Worm (Caenorhabditis elegans) whole organism, L4 larva: ENCODE results near the gene Y5H2A.1.

Source experiments
- F44E2.7 ChIP-seq: fragments of 200-800 bp; sonication (Bioruptor generic); IDR thresholded peaks from 2 replicates; pipeline ENCODE4 v2.1.2; 2022; ENCODE audit warnings: missing genetic modification characterization, missing compliant biosample characterization
- T20F7.1 ChIP-seq: fragments of 200-800 bp; sonication (Bioruptor generic); optimal IDR thresholded peaks from 2 replicates; lab custom pipeline; 2018; ENCODE audit warnings: mild to moderate bottlenecking, missing genetic modification characterization, missing compliant biosample characterization
- Y48G9A.11 ChIP-seq: fragments of 200-800 bp; sonication (Bioruptor generic); IDR thresholded peaks from 2 replicates; pipeline ENCODE4 v1.3.6; 2022; ENCODE audit warnings: missing genetic modification reagents, missing genetic modification characterization, missing compliant biosample characterization
- Y5F2A.4 ChIP-seq: fragments of 200-800 bp; sonication (Bioruptor generic); optimal IDR thresholded peaks from 2 replicates; lab custom pipeline; 2018; ENCODE audit warnings: mild to moderate bottlenecking, missing genetic modification characterization, missing compliant biosample characterization
- aha-1 ChIP-seq: fragments of 150-350 bp; peaks from one replicate; lab custom pipeline; 2014; ENCODE audit warnings: missing biosample characterization, missing genetic modification characterization
- ama-1 ChIP-seq: fragments of 150-350 bp; optimal IDR thresholded peaks from 2 replicates; lab custom pipeline; 2014; ENCODE audit warnings: inconsistent platforms, mixed read lengths
- ceh-28 ChIP-seq: fragments of 150-350 bp; optimal IDR thresholded peaks from 2 replicates; lab custom pipeline; 2014; ENCODE audit warnings: missing biosample characterization, missing genetic modification reagents, missing genetic modification characterization
- ceh-32 ChIP-seq: sonication (generic microtip); optimal IDR thresholded peaks from 2 replicates; lab custom pipeline; 2016; ENCODE audit warnings: mild to moderate bottlenecking, missing genetic modification characterization, missing compliant biosample characterization; ENCODE audit not compliant: poor library complexity
- ces-1 ChIP-seq: fragments of 150-350 bp; sonication (generic microtip); optimal IDR thresholded peaks from 4 replicates; lab custom pipeline; 2014; ENCODE audit warnings: missing biosample characterization, missing genetic modification reagents, missing genetic modification characterization
- daf-12 ChIP-seq: fragments of 150-350 bp; optimal IDR thresholded peaks from 2 replicates; lab custom pipeline; 2014; ENCODE audit warnings: missing biosample characterization, missing genetic modification reagents, missing genetic modification characterization
- daf-16 ChIP-seq, 3 experiments: sonication (generic microtip); optimal IDR thresholded peaks; 2 replicates each; lab custom pipeline; 2016 to 2017; ENCODE audit warnings: missing genetic modification characterization in 3 of 3, missing genetic modification reagents in 3 of 3, mild to moderate bottlenecking in 2 of 3, missing compliant biosample characterization in 2 of 3, missing biosample characterization in 1 of 3, moderate library complexity in 1 of 3
- daf-19 ChIP-seq: fragments of 200-800 bp; sonication (Bioruptor generic); conservative IDR thresholded peaks from 2 replicates; pipeline ENCODE4 v1.3.6; 2022; ENCODE audit warnings: missing genetic modification characterization, missing compliant biosample characterization
- daf-8 ChIP-seq: fragments of 200-800 bp; sonication (Bioruptor generic); IDR thresholded peaks from 2 replicates; pipeline ENCODE4 v1.3.6; 2022; ENCODE audit warnings: missing genetic modification characterization, missing compliant biosample characterization
- dmd-6 ChIP-seq: fragments of 200-800 bp; sonication (Bioruptor generic); IDR thresholded peaks from 2 replicates; pipeline ENCODE4 v1.3.6; 2022; ENCODE audit warnings: missing genetic modification reagents, missing genetic modification characterization, missing compliant biosample characterization
- dpl-1 ChIP-seq: fragments of 150-350 bp; optimal IDR thresholded peaks from 2 replicates; lab custom pipeline; 2014; ENCODE audit warnings: missing biosample characterization, missing genetic modification reagents, missing genetic modification characterization
- dve-1 ChIP-seq: sonication (generic microtip); optimal IDR thresholded peaks from 2 replicates; lab custom pipeline; 2017; ENCODE audit warnings: antibody characterized with exemption, mild to moderate bottlenecking, missing genetic modification characterization, missing compliant biosample characterization; ENCODE audit not compliant: insufficient read depth
- egl-43 ChIP-seq: fragments of 200-800 bp; sonication (Bioruptor generic); IDR thresholded peaks from 2 replicates; pipeline ENCODE4 v1.3.6; 2022; ENCODE audit warnings: missing genetic modification reagents, missing genetic modification characterization, missing compliant biosample characterization
- hif-1 ChIP-seq, 2 experiments: sonication (generic microtip); optimal IDR thresholded peaks; 2 replicates each; lab custom pipeline; 2016 to 2017; ENCODE audit warnings: missing compliant biosample characterization in 2 of 2, missing genetic modification characterization in 2 of 2, missing genetic modification reagents in 2 of 2, missing genotype in 2 of 2, mild to moderate bottlenecking in 1 of 2
- hlh-11 ChIP-seq: fragments of 200-800 bp; sonication (Bioruptor generic); optimal IDR thresholded peaks from 2 replicates; lab custom pipeline; 2018; ENCODE audit warnings: mild to moderate bottlenecking, missing genetic modification characterization, missing compliant biosample characterization
- hlh-30 ChIP-seq: sonication (generic microtip); optimal IDR thresholded peaks from 2 replicates; lab custom pipeline; 2017; ENCODE audit warnings: antibody characterized with exemption, mild to moderate bottlenecking, missing genetic modification characterization, missing compliant biosample characterization; ENCODE audit not compliant: insufficient read depth
- lin-13 ChIP-seq: fragments of 150-350 bp; optimal IDR thresholded peaks from 2 replicates; lab custom pipeline; 2014; ENCODE audit warnings: missing biosample characterization, missing genetic modification reagents, missing genetic modification characterization
- lin-38 ChIP-seq: fragments of 200-800 bp; sonication (Bioruptor generic); IDR thresholded peaks from 2 replicates; pipeline ENCODE4 v1.3.6; 2022; ENCODE audit warnings: missing genetic modification reagents, missing genetic modification characterization, missing compliant biosample characterization
- lir-3 ChIP-seq: sonication (generic microtip); optimal IDR thresholded peaks from 2 replicates; lab custom pipeline; 2016; ENCODE audit warnings: mild to moderate bottlenecking, missing genetic modification characterization, missing compliant biosample characterization
- mep-1 ChIP-seq: fragments of 150-350 bp; sonication (generic microtip); optimal IDR thresholded peaks from 3 replicates; lab custom pipeline; 2014; ENCODE audit warnings: missing biosample characterization, missing genetic modification characterization
- mxl-2 ChIP-seq: fragments of 200-800 bp; sonication (Bioruptor generic); conservative IDR thresholded peaks from 2 replicates; pipeline ENCODE4 v1.3.6; 2022; ENCODE audit warnings: missing genetic modification reagents, missing genetic modification characterization, missing compliant biosample characterization
- mxl-3 ChIP-seq: fragments of 200-800 bp; sonication (Bioruptor generic); optimal IDR thresholded peaks from 2 replicates; lab custom pipeline; 2018; ENCODE audit warnings: mild to moderate bottlenecking, missing genetic modification characterization, missing compliant biosample characterization
- nhr-102 ChIP-seq: sonication (generic microtip); optimal IDR thresholded peaks from 2 replicates; lab custom pipeline; 2016; ENCODE audit warnings: mild to moderate bottlenecking, missing genetic modification characterization, moderate library complexity, missing compliant biosample characterization
- nhr-11 ChIP-seq: fragments of 150-350 bp; optimal IDR thresholded peaks from 2 replicates; lab custom pipeline; 2014; ENCODE audit warnings: missing biosample characterization, missing genetic modification characterization
- nhr-111 ChIP-seq: fragments of 200-800 bp; sonication (Bioruptor generic); optimal IDR thresholded peaks from 2 replicates; lab custom pipeline; 2018; ENCODE audit warnings: mild to moderate bottlenecking, missing genetic modification characterization, missing compliant biosample characterization
- nhr-237 ChIP-seq: sonication (generic microtip); optimal IDR thresholded peaks from 2 replicates; lab custom pipeline; 2017; ENCODE audit warnings: missing biosample characterization, missing genetic modification characterization
- nhr-28 ChIP-seq: fragments of 150-350 bp; optimal IDR thresholded peaks from 2 replicates; lab custom pipeline; 2014; ENCODE audit warnings: missing biosample characterization, missing genetic modification characterization
- nhr-42 ChIP-seq: fragments of 200-800 bp; sonication (Bioruptor generic); IDR thresholded peaks from 2 replicates; pipeline ENCODE4 v1.3.6; 2022; ENCODE audit warnings: missing genetic modification characterization, missing compliant biosample characterization
- nhr-48 ChIP-seq: sonication (generic microtip); optimal IDR thresholded peaks from 2 replicates; lab custom pipeline; 2016; ENCODE audit warnings: mild to moderate bottlenecking, missing genetic modification characterization, missing compliant biosample characterization
- nhr-77 ChIP-seq: fragments of 150-350 bp; optimal IDR thresholded peaks from 2 replicates; lab custom pipeline; 2014; ENCODE audit warnings: missing biosample characterization, missing genetic modification characterization
- pqm-1 ChIP-seq: sonication (generic microtip); optimal IDR thresholded peaks from 2 replicates; lab custom pipeline; 2017; ENCODE audit warnings: missing biosample characterization, missing genetic modification characterization
- sdz-12 ChIP-seq: fragments of 200-800 bp; sonication (Bioruptor generic); optimal IDR thresholded peaks from 2 replicates; lab custom pipeline; 2018; ENCODE audit warnings: mild to moderate bottlenecking, missing genetic modification characterization, missing compliant biosample characterization
- set-16 ChIP-seq: fragments of 200-800 bp; sonication (Bioruptor generic); IDR thresholded peaks from 2 replicates; pipeline ENCODE4 v1.3.6; 2022; ENCODE audit warnings: missing genetic modification reagents, missing genetic modification characterization, missing compliant biosample characterization
- snpc-1.2 ChIP-seq: fragments of 200-800 bp; sonication (Bioruptor generic); IDR thresholded peaks from 2 replicates; pipeline ENCODE4 v1.3.6; 2022; ENCODE audit warnings: missing genetic modification reagents, missing genetic modification characterization, missing compliant biosample characterization
- tra-1 ChIP-seq: fragments of 200-800 bp; sonication (Bioruptor generic); IDR thresholded peaks from 2 replicates; pipeline ENCODE4 v1.3.6; 2022; ENCODE audit warnings: missing genetic modification reagents, missing genetic modification characterization, missing compliant biosample characterization
- unc-62 ChIP-seq, 3 experiments: fragments of 150-350 bp in 1 of 3; sonication (generic microtip); optimal IDR thresholded peaks in 2 of 3; peaks in 1 of 3; 1 replicate in 1 of 3; 2 replicates in 2 of 3; lab custom pipeline; 2014 to 2017; ENCODE audit warnings: missing biosample characterization in 3 of 3, missing genetic modification characterization in 3 of 3, missing genetic modification reagents in 3 of 3, missing genotype in 1 of 3
- ztf-7 ChIP-seq: fragments of 150-350 bp; optimal IDR thresholded peaks from 2 replicates; lab custom pipeline; 2014; ENCODE audit warnings: missing biosample characterization, missing genetic modification characterization

The Y5H2A.1 gene

DNA sequence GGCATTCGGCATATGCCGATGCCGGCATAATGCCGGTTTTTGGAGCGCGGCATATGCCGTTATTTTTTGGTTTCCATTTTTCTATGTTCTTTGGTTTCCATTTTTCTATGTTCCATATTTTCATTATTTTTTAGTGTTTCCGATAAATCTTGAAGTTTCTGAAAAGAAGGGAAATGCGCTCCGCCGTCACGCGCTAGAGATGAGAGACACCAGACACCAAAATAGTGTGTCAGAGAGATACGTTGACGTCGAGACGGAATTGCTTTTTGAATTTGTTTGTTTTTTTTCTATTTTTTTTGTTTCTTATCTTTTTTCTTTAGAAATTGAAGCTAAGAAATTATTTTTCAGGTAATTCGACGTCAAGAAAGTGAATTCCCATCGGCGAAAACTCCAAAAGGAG lies 16.5 kb downstream of the Y5H2A.1 start, which contains the start of gene F41B5.1:
F41B5.1 (plus strand) TSS at position 343 of the 400 bp plus-strand sequence.
- peak; percentile 73 for TF ChIP-seq lin-38 (GFP tag; lab: Robert Waterston, UW)

DNA sequence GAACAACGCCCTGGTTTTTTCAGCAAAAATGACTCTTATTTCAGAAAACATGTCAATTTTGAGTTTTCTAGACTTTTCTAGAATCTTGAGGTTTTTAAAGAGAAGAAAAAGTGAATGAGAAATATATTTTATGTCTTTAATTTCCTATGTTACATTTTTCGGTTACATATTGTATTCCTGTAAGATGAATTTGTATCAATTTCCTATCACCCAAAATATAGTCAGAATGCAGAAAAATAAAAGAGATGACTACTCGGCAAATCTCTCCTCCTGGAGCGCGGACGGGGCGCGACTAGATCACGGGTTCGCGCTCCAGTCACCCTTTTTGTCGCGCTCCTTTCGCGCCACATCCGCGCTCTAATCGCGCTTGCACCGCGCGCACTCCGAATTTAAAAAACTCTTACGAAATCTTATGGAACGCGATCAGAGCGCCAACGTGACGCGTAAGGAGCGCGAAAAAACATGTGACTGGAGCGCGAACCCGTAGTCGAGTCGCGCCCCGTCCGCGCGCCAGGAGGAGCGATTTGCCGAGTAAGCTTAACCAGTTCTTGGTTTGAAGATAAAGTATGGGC lies 17.0 kb downstream of the Y5H2A.1 start, which contains the start of gene str-253:
str-253 (minus strand) TSS at position 51 of the 572 bp plus-strand sequence.
- TF ChIP-seq dve-1 (tag; lab: Kevin White, UChicago) (no peak), hlh-11 (tag; lab: Kevin White, UChicago) (no peak), set-16 (GFP tag; lab: Robert Waterston, UW) (peak; percentile 72), ceh-28 (tag; lab: Kevin White, UChicago) (no peak), unc-62 (GFP tag; optimal IDR thresholded peaks at IDR 0.05 in 1 of 2; lab: Kevin White, UChicago) (peak in 1 of 2 experiments; percentile 82), unc-62 (tag; optimal IDR thresholded peaks at IDR 0.05; lab: Kevin White, UChicago) (no peak)

ce11 chrV:2251774-2252173 lies 19.9 kb downstream of the Y5H2A.1 start:
- TF ChIP-seq dve-1 (tag; lab: Kevin White, UChicago) (peak; percentile 8), dmd-6 (GFP tag; lab: Robert Waterston, UW) (peak; percentile 73), mxl-3 (no peak), pqm-1 (peak; percentile 7), nhr-77 (tag; lab: Kevin White, UChicago) (no peak), daf-16 (GFP tag; optimal IDR thresholded peaks at IDR 0.05; lab: Kevin White, UChicago) (no peak), daf-16 (tag; optimal IDR thresholded peaks at IDR 0.05; lab: Kevin White, UChicago) (peak; percentile 19)

- TF ChIP-seq aha-1 (tag; lab: Kevin White, UChicago) (peak; percentile 45), nhr-28 (tag; lab: Kevin White, UChicago) (peak; percentile 98), nhr-111 (GFP tag; lab: Kevin White, UChicago) (no peak), mxl-2 (GFP tag; lab: Robert Waterston, UW) (no peak), daf-16 (GFP tag; optimal IDR thresholded peaks at IDR 0.05; lab: Kevin White, UChicago) (peak in 1 of 2 experiments; percentile 43), daf-16 (tag; optimal IDR thresholded peaks at IDR 0.05; lab: Kevin White, UChicago) (peak; percentile 98), snpc-1.2 (GFP tag; lab: Robert Waterston, UW) (no peak), dve-1 (tag; lab: Kevin White, UChicago) (peak; percentile 87), lin-13 (GFP tag; lab: Kevin White, UChicago) (no peak), sdz-12 (GFP tag; lab: Kevin White, UChicago) (no peak), dpl-1 (GFP tag; lab: Kevin White, UChicago) (peak; percentile 15), hlh-11 (tag; lab: Kevin White, UChicago) (peak; percentile 85), tra-1 (0 out of 2 replicates have a peak, but pooled peaks have one; percentile 39), hif-1 (tag; optimal IDR thresholded peaks at IDR 0.05; lab: Kevin White, UChicago) (peak in 1 of 2 experiments; percentile 1), nhr-102 (peak; percentile 82), nhr-237 (tag; lab: Kevin White, UChicago) (no peak), ceh-28 (tag; lab: Kevin White, UChicago) (no peak), mep-1 (peak; percentile 64), lir-3 (tag; lab: Kevin White, UChicago) (no peak), nhr-77 (tag; lab: Kevin White, UChicago) (peak; percentile 89), daf-19 (GFP tag; lab: Robert Waterston, UW) (no peak), ceh-32 (no peak), hlh-30 (tag; lab: Kevin White, UChicago) (peak; percentile 90), unc-62 (GFP tag; optimal IDR thresholded peaks at IDR 0.05 in 1 of 2; lab: Kevin White, UChicago) (peak in 1 of 2 experiments; percentile 48), unc-62 (tag; optimal IDR thresholded peaks at IDR 0.05; lab: Kevin White, UChicago) (no peak), Y5F2A.4 (no peak), ama-1 (lab: Kevin White, UChicago) (no peak), dmd-6 (GFP tag; lab: Robert Waterston, UW) (peak; percentile 85), ces-1 (GFP tag; lab: Kevin White, UChicago) (no peak), Y48G9A.11 (no peak), F44E2.7 (GFP tag; lab: Robert Waterston, UW) (no peak), daf-12 (no peak), nhr-48 (peak; percentile 29), T20F7.1 (GFP tag; lab: Kevin White, UChicago) (no peak), nhr-11 (tag; lab: Kevin White, UChicago) (no peak), daf-8 (no peak), egl-43 (GFP tag; lab: Robert Waterston, UW) (no peak), ztf-7 (peak; percentile 9), nhr-42 (GFP tag; lab: Robert Waterston, UW) (no peak)
These were observed 21.5 kb downstream of the Y5H2A.1 start, which contains the start of gene cyp-33C7 for ce11 chrV:2250126-2250590. Gene cyp-33C7 (plus strand): TSS chrV:2250540.
